Fruit fly (Drosophila melanogaster) whole organism, prepupa: ENCODE measurements around the gene CG32071.

ENCODE experiments used
- Eip93F ChIP-seq: fragments of 200-800 bp; sonication (Bioruptor generic); optimal IDR thresholded peaks from 2 replicates; lab custom pipeline; 2016; ENCODE audit warnings: missing biosample characterization, mild to moderate bottlenecking, missing genetic modification characterization
- Lpt ChIP-seq: fragments of 200-800 bp; sonication (Bioruptor generic); optimal IDR thresholded peaks from 3 replicates; lab custom pipeline; 2016; ENCODE audit warnings: missing biosample characterization, missing genetic modification characterization
- dsx ChIP-seq: fragments of 200-800 bp; optimal IDR thresholded peaks from 3 replicates; lab custom pipeline; 2019; ENCODE audit warnings: missing biosample characterization, mild to moderate bottlenecking, missing genetic modification characterization, moderate library complexity; ENCODE audit not compliant: poor library complexity, severe bottlenecking

DNA sequence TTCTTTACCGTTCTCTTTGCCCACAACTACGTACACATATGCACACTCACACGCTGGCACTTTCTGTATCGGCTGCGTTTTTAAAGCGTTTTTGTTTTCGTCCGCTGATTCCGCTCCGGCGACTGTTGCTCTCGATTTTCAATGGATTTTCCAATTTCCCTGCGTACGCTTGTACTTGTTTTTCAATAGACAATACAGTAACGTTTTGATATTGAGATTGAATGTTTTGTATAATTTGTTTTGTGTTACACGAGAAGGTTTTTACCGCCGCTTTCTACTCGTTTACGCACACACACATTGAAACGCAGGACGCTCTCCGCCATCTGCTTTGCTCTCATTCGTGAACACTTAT is 11.1 kb downstream of the CG32071 start:
- TF ChIP-seq Lpt (GFP tag; lab: Kevin White, UChicago) = no peak
- TF ChIP-seq dsx (GFP tag; lab: Kevin White, UChicago) = no peak
- no peak for TF ChIP-seq Eip93F (GFP tag; lab: Kevin White, UChicago)
